Worm (Caenorhabditis elegans) whole organism, late embryonic: ENCODE results near the gene cpg-20.
"Not testable (repeated sequence)": the region's sequence is repeated elsewhere in the genome, so short reads cannot be mapped to it uniquely, and the experiment has no call there.

Experiments used
- Y22D7AL.16 ChIP-seq: sonication (generic microtip); optimal IDR thresholded peaks from 2 replicates; lab custom pipeline; 2016; ENCODE audit warnings: missing genetic modification characterization, missing compliant biosample characterization
- ahr-1 ChIP-seq: sonication (generic microtip); optimal IDR thresholded peaks from 2 replicates; lab custom pipeline; 2016; ENCODE audit warnings: missing genetic modification characterization, missing compliant biosample characterization
- pat-9 ChIP-seq: fragments of 200-800 bp; sonication (Bioruptor generic); optimal IDR thresholded peaks from 2 replicates; lab custom pipeline; 2018; ENCODE audit warnings: mild to moderate bottlenecking, missing genetic modification characterization, moderate library complexity, missing compliant biosample characterization
- sox-4 ChIP-seq: sonication (generic microtip); optimal IDR thresholded peaks from 2 replicates; lab custom pipeline; 2017; ENCODE audit warnings: mild to moderate bottlenecking, missing genetic modification characterization, inconsistent platforms, missing compliant biosample characterization
- zip-5 ChIP-seq: sonication (generic microtip); optimal IDR thresholded peaks from 2 replicates; lab custom pipeline; 2016; ENCODE audit warnings: missing genetic modification characterization, missing compliant biosample characterization

DNA sequence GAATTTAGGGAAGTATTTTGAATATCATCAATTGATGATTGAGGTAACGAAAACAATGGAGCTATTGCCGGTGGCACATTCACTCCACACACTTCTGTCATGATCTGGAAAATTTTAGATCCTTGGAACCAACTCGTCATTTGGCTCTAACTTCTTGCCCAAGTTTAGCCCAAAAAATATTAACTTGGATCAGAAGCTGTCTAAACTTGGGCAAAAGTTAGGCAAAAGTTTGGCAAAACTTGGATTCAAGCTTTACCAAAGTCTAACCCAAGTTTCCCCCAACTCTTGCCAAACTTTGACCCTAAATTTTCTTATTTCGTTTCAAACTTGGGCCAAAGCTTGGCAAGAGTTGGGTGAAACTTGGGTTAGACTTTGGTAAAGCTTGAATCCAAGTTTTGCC lies 42.5 kb downstream of the cpg-20 start, which contains the start of gene pqn-22:
- not testable (repeated sequence) for TF ChIP-seq ahr-1, pat-9, sox-4, zip-5, Y22D7AL.16 (tag; lab: Kevin White, UChicago)
